Worm (Caenorhabditis elegans) whole organism, L3 larva: ENCODE measurements around the gene F11A5.18.

Experiments used
- R02D3.7 ChIP-seq: fragments of 150-350 bp; optimal IDR thresholded peaks from 2 replicates; lab custom pipeline; 2014; ENCODE audit warnings: missing biosample characterization, missing genetic modification characterization
- ZK546.5 ChIP-seq: sonication (generic microtip); optimal IDR thresholded peaks from 2 replicates; lab custom pipeline; 2017; ENCODE audit warnings: missing biosample characterization, missing genetic modification characterization
- aly-2 ChIP-seq: fragments of 150-350 bp; optimal IDR thresholded peaks from 2 replicates; lab custom pipeline; 2014; ENCODE audit warnings: missing biosample characterization, missing genetic modification characterization
- ama-1 ChIP-seq: fragments of 150-350 bp; optimal IDR thresholded peaks from 2 replicates; lab custom pipeline; 2018
- ceh-16 ChIP-seq: sonication (generic microtip); optimal IDR thresholded peaks from 2 replicates; lab custom pipeline; 2017; ENCODE audit warnings: missing biosample characterization, missing genetic modification characterization
- ceh-28 ChIP-seq: fragments of 150-350 bp; optimal IDR thresholded peaks from 2 replicates; lab custom pipeline; 2014; ENCODE audit warnings: missing biosample characterization, missing genetic modification reagents, missing genetic modification characterization
- ceh-82 ChIP-seq: fragments of 150-350 bp; optimal IDR thresholded peaks from 2 replicates; lab custom pipeline; 2014; ENCODE audit warnings: missing biosample characterization, missing genetic modification characterization
- ceh-9 ChIP-seq: sonication (generic microtip); optimal IDR thresholded peaks from 2 replicates; lab custom pipeline; 2018; ENCODE audit warnings: missing biosample characterization, missing genetic modification characterization
- daf-12 ChIP-seq: fragments of 150-350 bp; optimal IDR thresholded peaks from 2 replicates; lab custom pipeline; 2014; ENCODE audit warnings: missing biosample characterization, missing genetic modification reagents, missing genetic modification characterization
- egl-5 ChIP-seq: fragments of 150-350 bp; optimal IDR thresholded peaks from 2 replicates; lab custom pipeline; 2017; ENCODE audit warnings: missing biosample characterization, missing genetic modification reagents, missing genetic modification characterization, inconsistent platforms
- elt-1 ChIP-seq: fragments of 150-350 bp; optimal IDR thresholded peaks from 2 replicates; lab custom pipeline; 2014; ENCODE audit warnings: missing biosample characterization, missing genetic modification characterization
- fkh-10 ChIP-seq: sonication (generic microtip); optimal IDR thresholded peaks from 2 replicates; lab custom pipeline; 2017; ENCODE audit warnings: missing biosample characterization, missing genetic modification reagents, missing genetic modification characterization
- fkh-2 ChIP-seq: fragments of 150-350 bp; optimal IDR thresholded peaks from 2 replicates; lab custom pipeline; 2014; ENCODE audit warnings: missing biosample characterization, missing genetic modification reagents, missing genetic modification characterization
- fos-1 ChIP-seq: fragments of 150-350 bp; optimal IDR thresholded peaks from 2 replicates; lab custom pipeline; 2014; ENCODE audit warnings: missing biosample characterization, missing genetic modification characterization
- jun-1 ChIP-seq: fragments of 150-350 bp; optimal IDR thresholded peaks from 2 replicates; lab custom pipeline; 2014; ENCODE audit warnings: missing biosample characterization, missing genetic modification reagents, missing genetic modification characterization
- lin-39 ChIP-seq: fragments of 150-350 bp; optimal IDR thresholded peaks from 2 replicates; lab custom pipeline; 2018; ENCODE audit warnings: missing biosample characterization, missing genetic modification reagents, missing genetic modification characterization
- lsy-12 ChIP-seq: sonication (generic microtip); optimal IDR thresholded peaks from 2 replicates; lab custom pipeline; 2016; ENCODE audit warnings: mild to moderate bottlenecking, missing genetic modification characterization, missing compliant biosample characterization
- mdl-1 ChIP-seq: fragments of 150-350 bp; optimal IDR thresholded peaks from 2 replicates; lab custom pipeline; 2014; ENCODE audit warnings: missing biosample characterization, missing genetic modification characterization
- mml-1 ChIP-seq: fragments of 150-350 bp; sonication (generic microtip); optimal IDR thresholded peaks from 3 replicates; lab custom pipeline; 2014; ENCODE audit warnings: missing biosample characterization, missing genetic modification characterization
- nfya-1 ChIP-seq: sonication (generic microtip); optimal IDR thresholded peaks from 2 replicates; lab custom pipeline; 2017; ENCODE audit warnings: missing genetic modification characterization, mild to moderate bottlenecking, missing compliant biosample characterization, antibody characterized with exemption, moderate library complexity; ENCODE audit not compliant: insufficient read depth
- nhr-11 ChIP-seq: fragments of 150-350 bp; optimal IDR thresholded peaks from 2 replicates; lab custom pipeline; 2014; ENCODE audit warnings: missing biosample characterization, missing genetic modification characterization
- nhr-23 ChIP-seq: fragments of 150-350 bp; optimal IDR thresholded peaks from 2 replicates; lab custom pipeline; 2014; ENCODE audit warnings: missing biosample characterization, missing genetic modification reagents, missing genetic modification characterization
- nhr-237 ChIP-seq: fragments of 150-350 bp; optimal IDR thresholded peaks from 2 replicates; lab custom pipeline; 2014; ENCODE audit warnings: missing biosample characterization, missing genetic modification characterization
- nhr-25 ChIP-seq: sonication (generic microtip); optimal IDR thresholded peaks from 2 replicates; lab custom pipeline; 2017; ENCODE audit warnings: missing biosample characterization, missing genetic modification characterization
- nhr-28 ChIP-seq: fragments of 150-350 bp; optimal IDR thresholded peaks from 2 replicates; lab custom pipeline; 2014; ENCODE audit warnings: missing biosample characterization, missing genetic modification characterization
- nhr-43 ChIP-seq: sonication (generic microtip); optimal IDR thresholded peaks from 2 replicates; lab custom pipeline; 2016; ENCODE audit warnings: mild to moderate bottlenecking, missing genetic modification characterization, missing compliant biosample characterization; ENCODE audit not compliant: poor library complexity, severe bottlenecking
- nhr-67 ChIP-seq: fragments of 150-350 bp; optimal IDR thresholded peaks from 2 replicates; lab custom pipeline; 2014; ENCODE audit warnings: missing biosample characterization, missing genetic modification characterization
- nhr-76 ChIP-seq: fragments of 150-350 bp; sonication (generic microtip); optimal IDR thresholded peaks from 5 replicates; lab custom pipeline; 2014; ENCODE audit warnings: missing biosample characterization, missing genetic modification characterization
- nhr-77 ChIP-seq: fragments of 150-350 bp; optimal IDR thresholded peaks from 2 replicates; lab custom pipeline; 2014; ENCODE audit warnings: missing biosample characterization, missing genetic modification characterization
- pha-4 ChIP-seq: fragments of 150-350 bp; optimal IDR thresholded peaks from 2 replicates; lab custom pipeline; 2014; ENCODE audit warnings: missing biosample characterization, missing genetic modification reagents, missing genetic modification characterization
- pqm-1 ChIP-seq: fragments of 150-350 bp; optimal IDR thresholded peaks from 2 replicates; lab custom pipeline; 2017; ENCODE audit warnings: missing biosample characterization, missing genetic modification characterization, inconsistent platforms
- sea-2 ChIP-seq: fragments of 150-350 bp; sonication (generic microtip); optimal IDR thresholded peaks from 4 replicates; lab custom pipeline; 2014; ENCODE audit warnings: missing biosample characterization, missing genetic modification reagents, missing genetic modification characterization
- skn-1 ChIP-seq: fragments of 150-350 bp; optimal IDR thresholded peaks from 2 replicates; lab custom pipeline; 2014; ENCODE audit warnings: missing biosample characterization, missing genetic modification characterization
- snpc-4 ChIP-seq: fragments of 150-350 bp; optimal IDR thresholded peaks from 2 replicates; lab custom pipeline; 2014; ENCODE audit warnings: missing biosample characterization, missing genetic modification characterization
- tbx-2 ChIP-seq: sonication (generic microtip); optimal IDR thresholded peaks from 2 replicates; lab custom pipeline; 2016; ENCODE audit warnings: mild to moderate bottlenecking, missing genetic modification characterization, missing compliant biosample characterization
- unc-39 ChIP-seq: sonication (generic microtip); optimal IDR thresholded peaks from 4 replicates; lab custom pipeline; 2017; ENCODE audit warnings: missing biosample characterization, missing genetic modification characterization
- unc-62 ChIP-seq: fragments of 150-350 bp; sonication (generic microtip); optimal IDR thresholded peaks from 4 replicates; lab custom pipeline; 2014; ENCODE audit warnings: missing biosample characterization, missing genetic modification reagents, missing genetic modification characterization
- zag-1 ChIP-seq: fragments of 150-350 bp; optimal IDR thresholded peaks from 2 replicates; lab custom pipeline; 2014; ENCODE audit warnings: missing biosample characterization, missing genetic modification characterization
- ztf-11 ChIP-seq: fragments of 150-350 bp; optimal IDR thresholded peaks from 2 replicates; lab custom pipeline; 2014; ENCODE audit warnings: missing biosample characterization, missing genetic modification characterization
- ztf-4 ChIP-seq: fragments of 150-350 bp; optimal IDR thresholded peaks from 2 replicates; lab custom pipeline; 2014; ENCODE audit warnings: missing biosample characterization, missing genetic modification characterization

Gene F11A5.18

ce11 chrV:16198016-16198415 is 4.7 kb upstream of the F11A5.18 start, which contains the start of gene F11A5.5:
F11A5.5 (plus strand) TSS chrV:16198316.
- no peak for TF ChIP-seq ama-1
- TF ChIP-seq nhr-25 (tag; lab: Kevin White, UChicago) = no peak
- no peak for TF ChIP-seq egl-5 (tag; lab: Kevin White, UChicago)
- no peak for TF ChIP-seq nfya-1
- TF ChIP-seq nhr-76 (tag; lab: Kevin White, UChicago) = no peak
- TF ChIP-seq pqm-1 (tag; lab: Kevin White, UChicago) = no peak
- TF ChIP-seq snpc-4 (tag; lab: Kevin White, UChicago) = no peak
- TF ChIP-seq jun-1 = no peak
- no peak for TF ChIP-seq unc-39
- TF ChIP-seq aly-2 (tag; lab: Kevin White, UChicago) = no peak
- TF ChIP-seq nhr-28 = no peak
- no peak for TF ChIP-seq ceh-82 (tag; lab: Kevin White, UChicago)
- no peak for TF ChIP-seq unc-62
- no peak for TF ChIP-seq elt-1
- no peak for TF ChIP-seq ceh-9 (tag; lab: Kevin White, UChicago)
- no peak for TF ChIP-seq ceh-16
- no peak for TF ChIP-seq nhr-67 (tag; lab: Kevin White, UChicago)
- TF ChIP-seq mml-1 (tag; lab: Kevin White, UChicago) = no peak

ce11 chrV:16201730-16202129 is 988 bp upstream of the F11A5.18 start, which contains the start of gene F11A5.17:
F11A5.17 (plus strand) TSS chrV:16202030.
- TF ChIP-seq unc-39 (no peak), lin-39 (no peak), fkh-10 (GFP tag; lab: Kevin White, UChicago) (no peak), nhr-76 (tag; lab: Kevin White, UChicago) (no peak), R02D3.7 (tag; lab: Kevin White, UChicago) (no peak), ZK546.5 (tag; lab: Kevin White, UChicago) (no peak), ztf-4 (tag; lab: Kevin White, UChicago) (no peak), egl-5 (tag; lab: Kevin White, UChicago) (no peak), lsy-12 (tag; lab: Kevin White, UChicago) (no peak), nfya-1 (no peak), daf-12 (tag; lab: Kevin White, UChicago) (no peak), unc-62 (no peak), ceh-9 (tag; lab: Kevin White, UChicago) (no peak), mml-1 (tag; lab: Kevin White, UChicago) (no peak), nhr-67 (tag; lab: Kevin White, UChicago) (no peak), mdl-1 (tag; lab: Kevin White, UChicago) (no peak), nhr-11 (tag; lab: Kevin White, UChicago) (no peak), ztf-11 (tag; lab: Kevin White, UChicago) (no peak), skn-1 (tag; lab: Kevin White, UChicago) (no peak), nhr-77 (tag; lab: Kevin White, UChicago) (no peak)

- TF ChIP-seq nhr-11 (tag; lab: Kevin White, UChicago) (no peak), elt-1 (no peak), ceh-28 (tag; lab: Kevin White, UChicago) (no peak), skn-1 (tag; lab: Kevin White, UChicago) (no peak), ceh-9 (tag; lab: Kevin White, UChicago) (no peak), mml-1 (tag; lab: Kevin White, UChicago) (no peak), R02D3.7 (tag; lab: Kevin White, UChicago) (no peak), zag-1 (tag; lab: Kevin White, UChicago) (no peak), tbx-2 (tag; lab: Kevin White, UChicago) (no peak), pha-4 (tag; lab: Kevin White, UChicago) (no peak), fos-1 (tag; lab: Kevin White, UChicago) (no peak), egl-5 (tag; lab: Kevin White, UChicago) (no peak), lin-39 (no peak), fkh-10 (GFP tag; lab: Kevin White, UChicago) (no peak), nfya-1 (no peak)
Observed at ce11 chrV:16204888-16205287, 2.2 kb downstream of the F11A5.18 start, which contains the start of gene irld-26. irld-26 (plus strand) TSS chrV:16205188.

ce11 chrV:16209837-16210236 is 7.1 kb downstream of the F11A5.18 start, which contains the start of gene oac-15:
oac-15 (minus strand) TSS chrV:16209937.
- TF ChIP-seq ceh-28 (tag; lab: Kevin White, UChicago) (no peak), daf-12 (tag; lab: Kevin White, UChicago) (no peak), ceh-9 (tag; lab: Kevin White, UChicago) (no peak), nhr-43 (no peak), fkh-2 (tag; lab: Kevin White, UChicago) (no peak), tbx-2 (tag; lab: Kevin White, UChicago) (no peak), nhr-237 (tag; lab: Kevin White, UChicago) (no peak), unc-62 (no peak), sea-2 (GFP tag; lab: Kevin White, UChicago) (no peak), ceh-16 (no peak), ztf-11 (tag; lab: Kevin White, UChicago) (no peak), mml-1 (tag; lab: Kevin White, UChicago) (no peak), nhr-23 (tag; lab: Kevin White, UChicago) (no peak), ZK546.5 (tag; lab: Kevin White, UChicago) (no peak), nfya-1 (no peak), nhr-77 (tag; lab: Kevin White, UChicago) (no peak), jun-1 (no peak), nhr-11 (tag; lab: Kevin White, UChicago) (no peak), fkh-10 (GFP tag; lab: Kevin White, UChicago) (no peak), fos-1 (tag; lab: Kevin White, UChicago) (no peak)
